Fruit fly (Drosophila melanogaster) whole organism, wandering third instar larva: ENCODE data around the gene et.
A peak's percentile ranks its signal among the peaks of the same experiment; 100 is the strongest.

Experiments
- CG32264 ChIP-seq: fragments of 200-800 bp; sonication (Bioruptor generic); optimal IDR thresholded peaks from 2 replicates; lab custom pipeline; 2016; ENCODE audit warnings: missing biosample characterization, missing genetic modification characterization
- CG9705 ChIP-seq: fragments of 200-800 bp; sonication (Bioruptor generic); optimal IDR thresholded peaks from 2 replicates; lab custom pipeline; 2018; ENCODE audit warnings: missing biosample characterization, mild to moderate bottlenecking, missing genetic modification characterization
- Dif ChIP-seq: fragments of 200-275, 200-300 bp; sonication (Bioruptor generic); optimal IDR thresholded peaks from 2 replicates; lab custom pipeline; 2018; ENCODE audit warnings: missing biosample characterization, missing genetic modification characterization; ENCODE audit not compliant: partially characterized antibody
- HLH106 ChIP-seq: fragments of 200-800 bp; optimal IDR thresholded peaks from 3 replicates; lab custom pipeline; 2019; ENCODE audit warnings: missing biosample characterization, mild to moderate bottlenecking, missing genetic modification characterization, moderate library complexity
- Hnf4 ChIP-seq: fragments of 200-800 bp; sonication (Bioruptor generic); optimal IDR thresholded peaks from 2 replicates; lab custom pipeline; 2016; ENCODE audit warnings: missing biosample characterization, mild to moderate bottlenecking, missing genetic modification characterization
- Hr83 ChIP-seq: fragments of 200-300 bp; sonication (Bioruptor generic); optimal IDR thresholded peaks from 2 replicates; lab custom pipeline; 2016; ENCODE audit warnings: missing biosample characterization, mild to moderate bottlenecking, missing genetic modification characterization, moderate library complexity; ENCODE audit not compliant: poor library complexity, severe bottlenecking
- Jra ChIP-seq: sonication (Bioruptor generic); optimal IDR thresholded peaks from 2 replicates; lab custom pipeline; 2016; ENCODE audit warnings: missing biosample characterization, missing genetic modification characterization
- Mio ChIP-seq: sonication (Bioruptor generic); optimal IDR thresholded peaks from 2 replicates; lab custom pipeline; 2016; ENCODE audit warnings: missing biosample characterization, missing genetic modification characterization
- OdsH ChIP-seq: fragments of 200-800 bp; sonication (Bioruptor generic); optimal IDR thresholded peaks from 2 replicates; lab custom pipeline; 2016; ENCODE audit warnings: missing biosample characterization, mild to moderate bottlenecking, missing genetic modification characterization
- Rel ChIP-seq, 2 experiments: fragments of 200-800 bp; sonication (Bioruptor generic) in 1 of 2; optimal IDR thresholded peaks; 2 replicates in 1 of 2; 3 replicates in 1 of 2; lab custom pipeline; 2016 to 2019; ENCODE audit warnings: mild to moderate bottlenecking in 2 of 2, missing biosample characterization in 2 of 2, missing genetic modification characterization in 2 of 2, moderate library complexity in 1 of 2
- Sp1 ChIP-seq: fragments of 200-800 bp; sonication (Bioruptor generic); optimal IDR thresholded peaks from 3 replicates; lab custom pipeline; 2019; ENCODE audit warnings: missing biosample characterization, mild to moderate bottlenecking, missing genetic modification characterization, moderate library complexity
- Vsx2 ChIP-seq: fragments of 200-300, 225-300 bp; sonication (Bioruptor generic); optimal IDR thresholded peaks from 2 replicates; lab custom pipeline; 2018; ENCODE audit warnings: missing biosample characterization, missing genetic modification characterization; ENCODE audit not compliant: partially characterized antibody
- br ChIP-seq: fragments of 200-800 bp; sonication (Bioruptor generic); optimal IDR thresholded peaks from 2 replicates; lab custom pipeline; 2016; ENCODE audit warnings: missing biosample characterization, missing genetic modification characterization
- dl ChIP-seq, 2 experiments: fragments of 175-275, 200-275 bp in 1 of 2; fragments of 200-275 bp in 1 of 2; sonication (Bioruptor generic); optimal IDR thresholded peaks; lab custom pipeline; 2018; ENCODE audit warnings: mild to moderate bottlenecking in 2 of 2, missing biosample characterization in 2 of 2, missing genetic modification characterization in 2 of 2, moderate library complexity in 2 of 2; ENCODE audit not compliant: partially characterized antibody in 2 of 2, insufficient read depth in 1 of 2
- dmrt93B ChIP-seq: fragments of 200-800 bp; sonication (Bioruptor generic); optimal IDR thresholded peaks from 2 replicates; lab custom pipeline; 2018; ENCODE audit warnings: missing biosample characterization, mild to moderate bottlenecking, missing genetic modification characterization
- ey ChIP-seq: fragments of 200-800 bp; sonication (Bioruptor generic); optimal IDR thresholded peaks from 2 replicates; lab custom pipeline; 2016; ENCODE audit warnings: missing biosample characterization, missing genetic modification characterization
- foxo ChIP-seq, 2 experiments: fragments of 200-800 bp; sonication (Bioruptor generic); optimal IDR thresholded peaks; 2 replicates in 1 of 2; 3 replicates in 1 of 2; lab custom pipeline; 2016 to 2017; ENCODE audit warnings: missing biosample characterization in 2 of 2, missing genetic modification characterization in 2 of 2
- fru ChIP-seq: fragments of 200-800 bp; sonication (Bioruptor generic); optimal IDR thresholded peaks from 3 replicates; lab custom pipeline; 2016; ENCODE audit warnings: missing biosample characterization, mild to moderate bottlenecking, missing genetic modification characterization
- h ChIP-seq: fragments of 200-800 bp; sonication (Bioruptor generic); optimal IDR thresholded peaks from 3 replicates; lab custom pipeline; 2016; ENCODE audit warnings: missing biosample characterization, mild to moderate bottlenecking, missing genetic modification characterization
- psq ChIP-seq: fragments of 200-800 bp; sonication (Bioruptor generic); optimal IDR thresholded peaks from 3 replicates; lab custom pipeline; 2017; ENCODE audit warnings: missing biosample characterization, mild to moderate bottlenecking, missing genetic modification characterization, moderate library complexity
- rgr ChIP-seq: fragments of 200-800 bp; sonication (Bioruptor generic); optimal IDR thresholded peaks from 3 replicates; lab custom pipeline; 2016; ENCODE audit warnings: missing biosample characterization, mild to moderate bottlenecking, missing genetic modification characterization
- tai ChIP-seq: sonication (Bioruptor generic); optimal IDR thresholded peaks from 2 replicates; lab custom pipeline; 2016; ENCODE audit warnings: missing biosample characterization, missing genetic modification characterization
- usp ChIP-seq: fragments of >200 bp; optimal IDR thresholded peaks from 2 replicates; lab custom pipeline; 2017; ENCODE audit warnings: missing biosample characterization, missing genetic modification characterization
- woc ChIP-seq: sonication (Bioruptor generic); optimal IDR thresholded peaks from 2 replicates; lab custom pipeline; 2016; ENCODE audit warnings: missing biosample characterization, mild to moderate bottlenecking, missing genetic modification characterization

et gene

dm6 chrX:19666991-19667409, 8.7 kb downstream of the et start, which contains the start of gene Zw (continued):
- TF ChIP-seq usp (GFP tag; lab: Kevin White, UChicago) (no peak), rgr (GFP tag; lab: Kevin White, UChicago) (peak; percentile 72), CG9705 (GFP tag; lab: Kevin White, UChicago) (peak; percentile 48), Jra (no peak)

dm6 chrX:19665684-19666141, 10.0 kb downstream of the et start:
- TF ChIP-seq OdsH (GFP tag; lab: Kevin White, UChicago) (no peak), psq (GFP tag; lab: Kevin White, UChicago) (no peak), dmrt93B (GFP tag; lab: Kevin White, UChicago) (peak; percentile 20), Dif (peak; percentile 48), rgr (GFP tag; lab: Kevin White, UChicago) (peak; percentile 34), HLH106 (tag; lab: Kevin White, UChicago) (peak; percentile 48), br (peak; percentile 23), ey (peak; percentile 25), CG9705 (GFP tag; lab: Kevin White, UChicago) (peak; percentile 11), fru (GFP tag; lab: Kevin White, UChicago) (peak; percentile 37), woc (GFP tag; lab: Kevin White, UChicago) (peak; percentile 53), foxo (GFP tag; optimal IDR thresholded peaks at IDR 0.05; lab: Kevin White, UChicago) (peak in 1 of 2 experiments; percentile 43), Sp1 (peak; percentile 49), h (GFP tag; lab: Kevin White, UChicago) (peak; percentile 32), CG32264 (GFP tag; lab: Kevin White, UChicago) (no peak), Rel (GFP tag; optimal IDR thresholded peaks at IDR 0.05; lab: Kevin White, UChicago) (no peak), Rel (tag; optimal IDR thresholded peaks at IDR 0.05; lab: Kevin White, UChicago) (peak; percentile 30)
- TF ChIP-seq, all 38 proteins: peak for 13

dm6 chrX:19663859-19664728, 11.6 kb downstream of the et start, which contains the start of the genes CG14223 and Ssu72:
Gene CG14223 (minus strand): TSS chrX:19663971.
Gene Ssu72 (plus strand): TSS chrX:19664561.
- no peak for TF ChIP-seq ey
- TF ChIP-seq Hnf4 (GFP tag; lab: Kevin White, UChicago): peak; percentile 15
- peak; percentile 6 for TF ChIP-seq woc (GFP tag; lab: Kevin White, UChicago)
- TF ChIP-seq fru (GFP tag; lab: Kevin White, UChicago): no peak

dm6 chrX:19663196-19663858, 12.4 kb downstream of the et start:
- TF ChIP-seq CG9705 (GFP tag; lab: Kevin White, UChicago) (peak; percentile 5), dl (GFP tag; optimal IDR thresholded peaks at IDR 0.05; lab: Kevin White, UChicago; ENCODE audit: insufficient read depth in 1 of 2, partially characterized antibody in 2 of 2) (peak in 1 of 2 experiments; percentile 33), foxo (GFP tag; optimal IDR thresholded peaks at IDR 0.05; lab: Kevin White, UChicago) (peak in 1 of 2 experiments; percentile 45), h (GFP tag; lab: Kevin White, UChicago) (peak; percentile 6), Sp1 (peak; percentile 68), HLH106 (tag; lab: Kevin White, UChicago) (peak; percentile 64), Hr83 (GFP tag; lab: Kevin White, UChicago) (peak; percentile 3), Vsx2 (GFP tag; lab: Kevin White, UChicago) (no peak), ey (peak; percentile 39), rgr (GFP tag; lab: Kevin White, UChicago) (peak; percentile 14), Rel (GFP tag; optimal IDR thresholded peaks at IDR 0.05; lab: Kevin White, UChicago) (no peak), Rel (tag; optimal IDR thresholded peaks at IDR 0.05; lab: Kevin White, UChicago) (no peak), CG32264 (GFP tag; lab: Kevin White, UChicago) (no peak), tai (GFP tag; lab: Kevin White, UChicago) (no peak), fru (GFP tag; lab: Kevin White, UChicago) (peak; percentile 37), Mio (GFP tag; lab: Kevin White, UChicago) (no peak), woc (GFP tag; lab: Kevin White, UChicago) (peak; percentile 79), br (peak; percentile 34), usp (GFP tag; lab: Kevin White, UChicago) (no peak), Jra (no peak), OdsH (GFP tag; lab: Kevin White, UChicago) (peak; percentile 16), psq (GFP tag; lab: Kevin White, UChicago) (peak; percentile 37)
